Fruit fly (Drosophila melanogaster): ENCODE measurements around the gene TM9SF2.

Gene TM9SF2

DNA sequence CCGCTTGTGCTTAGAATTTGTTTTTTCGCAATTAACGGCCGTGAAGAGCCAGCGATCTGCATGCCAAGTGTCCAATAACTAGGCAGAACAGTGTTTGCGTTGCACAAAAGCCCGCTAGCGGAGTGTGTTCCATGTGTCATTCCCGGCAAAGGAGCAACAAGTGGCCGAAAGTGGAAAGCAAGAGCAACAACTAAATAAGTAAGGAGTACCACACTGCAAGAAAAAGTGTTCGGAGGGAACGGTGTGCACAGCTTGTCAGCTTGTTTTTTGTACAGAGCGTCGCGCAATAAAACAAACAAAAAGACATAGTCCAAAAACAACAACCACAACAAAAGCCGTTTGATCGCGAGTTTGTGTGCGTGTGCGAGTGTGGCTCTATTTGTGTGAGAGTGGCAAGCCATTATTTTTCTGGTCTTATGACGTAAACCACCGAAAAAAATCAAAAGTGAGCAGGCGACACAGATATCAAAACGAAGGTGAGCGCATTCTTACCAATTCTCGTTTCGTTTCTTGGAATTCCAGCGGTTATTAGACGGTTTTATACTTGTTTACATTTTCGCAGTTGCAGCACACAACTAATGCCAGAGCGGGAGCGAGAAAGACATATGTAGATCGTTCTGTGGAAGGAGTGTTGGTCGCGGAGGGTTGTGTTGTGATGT, 24.2 kb upstream of the TM9SF2 start (continued):
- TF ChIP-seq CG10321 (GFP tag; IDR thresholded peaks at IDR 0.05) (0 out of 2 replicates have a peak, but pooled peaks have one; percentile 24), CG3847 (GFP tag; IDR thresholded peaks at IDR 0.05) (no peak), danr (GFP tag; IDR thresholded peaks at IDR 0.05) (no peak), otp (GFP tag; IDR thresholded peaks at IDR 0.05) (no peak), btn (GFP tag; optimal IDR thresholded peaks at IDR 0.05) (no peak), CG8765 (GFP tag; IDR thresholded peaks at IDR 0.05) (no peak), pnt (GFP tag; optimal IDR thresholded peaks at IDR 0.05) (no peak), CG17568 (GFP tag; optimal IDR thresholded peaks at IDR 0.05) (no peak), mam (GFP tag; optimal IDR thresholded peaks at IDR 0.05) (no peak), repo (GFP tag; optimal IDR thresholded peaks at IDR 0.05) (no peak), Doc3 (GFP tag; IDR thresholded peaks at IDR 0.05; ENCODE audit: partially characterized antibody) (no peak), Fer1 (GFP tag; optimal IDR thresholded peaks at IDR 0.05) (peak; percentile 4), Lhr (GFP tag; optimal IDR thresholded peaks at IDR 0.05) (no peak), Lim3 (GFP tag; IDR thresholded peaks at IDR 0.05) (no peak), Dip2 (GFP tag; IDR thresholded peaks at IDR 0.05) (no peak), Sox102F (GFP tag; optimal IDR thresholded peaks at IDR 0.05) (no peak), Awh (GFP tag; IDR thresholded peaks at IDR 0.05) (0 out of 2 replicates have a peak, but pooled peaks have one; percentile 42), CG9797 (GFP tag; optimal IDR thresholded peaks at IDR 0.05) (no peak), CG30431 (GFP tag; optimal IDR thresholded peaks at IDR 0.05) (no peak), nerfin-2 (GFP tag; IDR thresholded peaks at IDR 0.05; ENCODE audit: partially characterized antibody) (no peak), CHES-1-like (GFP tag; optimal IDR thresholded peaks at IDR 0.05) (peak; percentile 0), CG7372 (GFP tag; IDR thresholded peaks at IDR 0.05) (no peak), Mad (GFP tag; optimal IDR thresholded peaks at IDR 0.05) (no peak), Hand (GFP tag; optimal IDR thresholded peaks at IDR 0.05) (no peak), GATAe (GFP tag; conservative IDR thresholded peaks at IDR 0.05) (no peak), CG7745 (tag; optimal IDR thresholded peaks at IDR 0.05) (no peak), vnd (GFP tag; IDR thresholded peaks at IDR 0.05; ENCODE audit: partially characterized antibody) (no peak), phol (tag; optimal IDR thresholded peaks at IDR 0.05) (no peak), CG13775 (GFP tag; optimal IDR thresholded peaks at IDR 0.05) (no peak), CG15514 (GFP tag; optimal IDR thresholded peaks at IDR 0.05) (no peak), pzg (GFP tag; optimal IDR thresholded peaks at IDR 0.05) (no peak), corto (GFP tag; optimal IDR thresholded peaks at IDR 0.05) (no peak), CG18011 (GFP tag; optimal IDR thresholded peaks at IDR 0.05) (no peak), dmrt99B (tag; optimal IDR thresholded peaks at IDR 0.05) (no peak), nmo (GFP tag; optimal IDR thresholded peaks at IDR 0.05) (no peak), D19A (tag; optimal IDR thresholded peaks at IDR 0.05) (no peak), CG4404 (GFP tag; IDR thresholded peaks at IDR 0.05) (no peak), ato (GFP tag; IDR thresholded peaks at IDR 0.05; ENCODE audit: partially characterized antibody) (no peak), CG7556 (GFP tag; optimal IDR thresholded peaks at IDR 0.05) (no peak), Dad (GFP tag; optimal IDR thresholded peaks at IDR 0.05) (peak; percentile 25), tx (GFP tag; optimal IDR thresholded peaks at IDR 0.05) (no peak), fd96Cb (tag; optimal IDR thresholded peaks at IDR 0.05) (no peak), CG17802 (tag; optimal IDR thresholded peaks at IDR 0.05) (no peak), kay (GFP tag; optimal IDR thresholded peaks at IDR 0.05) (no peak), CG18476 (GFP tag; optimal IDR thresholded peaks at IDR 0.05) (no peak), Xbp1 (GFP tag; optimal IDR thresholded peaks at IDR 0.05) (no peak), wdn (GFP tag; IDR thresholded peaks at IDR 0.05) (no peak), run (tag; optimal IDR thresholded peaks at IDR 0.05) (no peak), bbx (GFP tag; IDR thresholded peaks at IDR 0.05; ENCODE audit: partially characterized antibody) (peak; percentile 30; the same call in 1 of the 2 replicates), grn (GFP tag; optimal IDR thresholded peaks at IDR 0.05) (no peak)
